Worm (Caenorhabditis elegans) whole organism, late embryonic: ENCODE results near the gene snf-9.

Source experiments
- F13H6.1 ChIP-seq: sonication (generic microtip); optimal IDR thresholded peaks from 2 replicates; lab custom pipeline; 2016; ENCODE audit warnings: missing genetic modification characterization, missing compliant biosample characterization
- K09A11.1 ChIP-seq: sonication (generic microtip); optimal IDR thresholded peaks from 2 replicates; lab custom pipeline; 2017; ENCODE audit warnings: antibody characterized with exemption, mild to moderate bottlenecking, missing genetic modification characterization, missing compliant biosample characterization; ENCODE audit not compliant: insufficient read depth
- dmd-4 ChIP-seq: sonication (generic microtip); optimal IDR thresholded peaks from 2 replicates; lab custom pipeline; 2016; ENCODE audit warnings: borderline replicate concordance, missing genetic modification characterization, missing compliant biosample characterization
- fkh-6 ChIP-seq: sonication (generic microtip); optimal IDR thresholded peaks from 2 replicates; lab custom pipeline; 2016; ENCODE audit warnings: missing genetic modification characterization, missing compliant biosample characterization
- hlh-30 ChIP-seq: sonication (generic microtip); optimal IDR thresholded peaks from 2 replicates; lab custom pipeline; 2017; ENCODE audit warnings: antibody characterized with exemption, missing genetic modification characterization, missing compliant biosample characterization; ENCODE audit not compliant: insufficient read depth
- nfya-1 ChIP-seq: sonication (generic microtip); optimal IDR thresholded peaks from 2 replicates; lab custom pipeline; 2017; ENCODE audit warnings: missing genetic modification characterization, mild to moderate bottlenecking, missing compliant biosample characterization, antibody characterized with exemption, moderate library complexity
- pag-3 ChIP-seq: sonication (generic microtip); optimal IDR thresholded peaks from 2 replicates; lab custom pipeline; 2016; ENCODE audit warnings: missing compliant biosample characterization, missing genetic modification characterization, borderline replicate concordance
- pha-4 ChIP-seq: fragments of 150-350 bp; optimal IDR thresholded peaks from 2 replicates; lab custom pipeline; 2018; ENCODE audit warnings: missing biosample characterization, missing genetic modification reagents, missing genetic modification characterization
- pros-1 ChIP-seq: fragments of 150-350 bp; optimal IDR thresholded peaks from 2 replicates; lab custom pipeline; 2014; ENCODE audit warnings: missing biosample characterization, missing genetic modification reagents, missing genetic modification characterization
- rnt-1 ChIP-seq: sonication (generic microtip); optimal IDR thresholded peaks from 2 replicates; lab custom pipeline; 2016; ENCODE audit warnings: missing genetic modification characterization, missing compliant biosample characterization
- sdc-2 ChIP-seq: sonication (generic microtip); optimal IDR thresholded peaks from 2 replicates; lab custom pipeline; 2016; ENCODE audit warnings: missing genotype, missing genetic modification characterization, missing compliant biosample characterization

ce11 chrIV:17361143-17361542 is 49.2 kb downstream of the snf-9 start, which contains the start of gene clec-202:
- no peak for TF ChIP-seq dmd-4
- no peak for TF ChIP-seq K09A11.1
- TF ChIP-seq sdc-2: no peak
- no peak for TF ChIP-seq pag-3
- no peak for TF ChIP-seq F13H6.1 (tag; lab: Kevin White, UChicago)
- no peak for TF ChIP-seq pros-1 (tag; lab: Kevin White, UChicago)
- TF ChIP-seq hlh-30 (tag; lab: Kevin White, UChicago): no peak
- no peak for TF ChIP-seq nfya-1
- TF ChIP-seq pha-4 (tag; lab: Kevin White, UChicago): no peak
- TF ChIP-seq rnt-1: no peak
- TF ChIP-seq fkh-6 (tag; lab: Kevin White, UChicago): no peak
